Fruit fly (Drosophila melanogaster) whole organism, embryonic: ENCODE measurements around the gene Bem46.
A peak's percentile ranks its signal among the peaks of the same experiment; 100 is the strongest.

Experiments used
- CG10209 ChIP-seq: fragments of 200-800 bp; sonication (Bioruptor generic); optimal IDR thresholded peaks from 3 replicates; lab custom pipeline; 2017; ENCODE audit warnings: missing biosample characterization, mild to moderate bottlenecking, missing genetic modification characterization, missing genetic modification reagents
- CG10274 ChIP-seq: fragments of 200-800 bp; sonication (Bioruptor generic); optimal IDR thresholded peaks from 3 replicates; lab custom pipeline; 2017; ENCODE audit warnings: missing biosample characterization, mild to moderate bottlenecking, missing genetic modification characterization
- CG10979 ChIP-seq: fragments of 200-800 bp; sonication (Bioruptor generic); optimal IDR thresholded peaks from 2 replicates; lab custom pipeline; 2018; ENCODE audit warnings: missing biosample characterization, mild to moderate bottlenecking, missing genetic modification characterization, moderate library complexity
- CG12104 ChIP-seq: fragments of 200-800 bp; sonication (Bioruptor generic); optimal IDR thresholded peaks from 3 replicates; lab custom pipeline; 2016; ENCODE audit warnings: missing biosample characterization, missing genetic modification characterization
- CG12391 ChIP-seq: fragments of 200-800 bp; sonication (Bioruptor generic); optimal IDR thresholded peaks from 3 replicates; lab custom pipeline; 2018; ENCODE audit warnings: missing biosample characterization, mild to moderate bottlenecking, missing genetic modification characterization, moderate library complexity
- CG13894 ChIP-seq: fragments of 200-800 bp; sonication (Bioruptor generic); optimal IDR thresholded peaks from 3 replicates; lab custom pipeline; 2018; ENCODE audit warnings: missing biosample characterization, mild to moderate bottlenecking, missing genetic modification characterization, moderate library complexity
- CG1529 ChIP-seq: fragments of 200-800 bp; sonication (Bioruptor generic); optimal IDR thresholded peaks from 3 replicates; lab custom pipeline; 2018; ENCODE audit warnings: missing biosample characterization, missing genetic modification characterization
- CG17802 ChIP-seq: fragments of 200-800 bp; sonication (Bioruptor generic); optimal IDR thresholded peaks from 2 replicates; lab custom pipeline; 2018; ENCODE audit warnings: missing biosample characterization, mild to moderate bottlenecking, missing genetic modification characterization, moderate library complexity
- CG30403 ChIP-seq: fragments of 200-800 bp; sonication (Bioruptor generic); optimal IDR thresholded peaks from 3 replicates; lab custom pipeline; 2016; ENCODE audit warnings: missing biosample characterization, missing genetic modification characterization
- CG4404 ChIP-seq: fragments of 200-800 bp; sonication (Bioruptor generic); IDR thresholded peaks from 2 replicates; pipeline ENCODE4 v1.3.6; 2022; ENCODE audit warnings: missing biosample characterization, missing genetic modification characterization
- CG4424 ChIP-seq: fragments of 200-800 bp; sonication (Bioruptor generic); optimal IDR thresholded peaks from 3 replicates; lab custom pipeline; 2016; ENCODE audit warnings: missing biosample characterization, missing genetic modification characterization
- CG4820 ChIP-seq: fragments of 200-800 bp; sonication (Bioruptor generic); optimal IDR thresholded peaks from 3 replicates; lab custom pipeline; 2016; ENCODE audit warnings: missing biosample characterization, missing genetic modification characterization
- CG6765 ChIP-seq: fragments of 200-800 bp; sonication (Bioruptor generic); optimal IDR thresholded peaks from 3 replicates; lab custom pipeline; 2017; ENCODE audit warnings: missing biosample characterization, mild to moderate bottlenecking, missing genetic modification characterization
- CG8478 ChIP-seq: fragments of >200 bp; optimal IDR thresholded peaks from 2 replicates; lab custom pipeline; 2018
- CoRest ChIP-seq: fragments of 200-800 bp; sonication (Bioruptor generic); optimal IDR thresholded peaks from 3 replicates; lab custom pipeline; 2018; ENCODE audit warnings: missing biosample characterization, mild to moderate bottlenecking, missing genetic modification characterization, moderate library complexity
- D19B ChIP-seq: fragments of 200-800 bp; sonication (Bioruptor generic); optimal IDR thresholded peaks from 2 replicates; lab custom pipeline; 2017; ENCODE audit warnings: missing biosample characterization, mild to moderate bottlenecking, missing genetic modification characterization
- Fer3 ChIP-seq: fragments of 200-800 bp; sonication (Bioruptor generic); optimal IDR thresholded peaks from 2 replicates; lab custom pipeline; 2018; ENCODE audit warnings: missing biosample characterization, mild to moderate bottlenecking, missing genetic modification characterization, moderate library complexity
- H15 ChIP-seq: fragments of 200-800 bp; sonication (Bioruptor generic); IDR thresholded peaks from 3 replicates; pipeline ENCODE4 v1.3.6; 2022; ENCODE audit warnings: missing biosample characterization, missing genetic modification characterization
- HLHmδ ChIP-seq: fragments of 200-800 bp; sonication (Bioruptor generic); optimal IDR thresholded peaks from 2 replicates; lab custom pipeline; 2018; ENCODE audit warnings: missing biosample characterization, mild to moderate bottlenecking, missing genetic modification characterization, moderate library complexity
- Hsf ChIP-seq: fragments of 200-800 bp; sonication (Bioruptor generic); optimal IDR thresholded peaks from 3 replicates; lab custom pipeline; 2016; ENCODE audit warnings: missing biosample characterization, missing genetic modification characterization
- Med ChIP-seq: fragments of 200-800 bp; sonication (Bioruptor generic); peaks from one replicate; lab custom pipeline; 2016; ENCODE audit warnings: missing biosample characterization, missing genetic modification characterization, mild to moderate bottlenecking, inconsistent platforms, moderate library complexity
- Mrtf ChIP-seq: fragments of 200-800 bp; sonication (Bioruptor generic); IDR thresholded peaks from 3 replicates; pipeline ENCODE4 v1.3.6; 2022; ENCODE audit warnings: missing biosample characterization, missing genetic modification characterization
- Ptx1 ChIP-seq: fragments of 200-800 bp; sonication (Bioruptor generic); IDR thresholded peaks from 2 replicates; pipeline ENCODE4 v1.3.6; 2022; ENCODE audit warnings: missing biosample characterization, missing genetic modification characterization
- Rx ChIP-seq: fragments of 200-800 bp; sonication (Bioruptor generic); IDR thresholded peaks from 2 replicates; pipeline ENCODE4 v1.3.6; 2022; ENCODE audit warnings: missing biosample characterization, missing genetic modification characterization
- Scr ChIP-seq: fragments of 200-800 bp; sonication (Bioruptor generic); IDR thresholded peaks from 2 replicates; pipeline ENCODE4 v1.3.6; 2022; ENCODE audit warnings: missing biosample characterization, missing genetic modification characterization; ENCODE audit not compliant: partially characterized antibody
- Sox102F ChIP-seq: fragments of 200-800 bp; sonication (Bioruptor generic); optimal IDR thresholded peaks from 2 replicates; lab custom pipeline; 2018; ENCODE audit warnings: missing biosample characterization, mild to moderate bottlenecking, missing genetic modification characterization, moderate library complexity
- Ssrp ChIP-seq: fragments of 200-800 bp; sonication (Bioruptor generic); optimal IDR thresholded peaks from 2 replicates; lab custom pipeline; 2018; ENCODE audit warnings: missing biosample characterization, mild to moderate bottlenecking, missing genetic modification characterization, moderate library complexity
- Tbp ChIP-seq: fragments of >200 bp; optimal IDR thresholded peaks from 2 replicates; lab custom pipeline; 2018; ENCODE audit warnings: missing biosample characterization, missing genetic modification characterization
- Xbp1 ChIP-seq: fragments of 200-800 bp; sonication (Bioruptor generic); optimal IDR thresholded peaks from 3 replicates; lab custom pipeline; 2016; ENCODE audit warnings: missing biosample characterization, mild to moderate bottlenecking, missing genetic modification characterization
- Xrp1 ChIP-seq: fragments of 200-800 bp; sonication (Bioruptor generic); IDR thresholded peaks from 2 replicates; pipeline ENCODE4 v1.3.6; 2022; ENCODE audit warnings: missing biosample characterization, missing genetic modification characterization
- abd-A ChIP-seq: fragments of 200-800 bp; sonication (Bioruptor generic); optimal IDR thresholded peaks from 3 replicates; lab custom pipeline; 2019; ENCODE audit warnings: missing biosample characterization, mild to moderate bottlenecking, missing genetic modification characterization, moderate library complexity
- ara ChIP-seq: fragments of 200-800 bp; sonication (Bioruptor generic); IDR thresholded peaks from 2 replicates; pipeline ENCODE4 v1.3.6; 2022; ENCODE audit warnings: missing biosample characterization, missing genetic modification characterization
- ase ChIP-seq: fragments of 200-800 bp; sonication (Bioruptor generic); IDR thresholded peaks from 3 replicates; pipeline ENCODE4 v1.3.6; 2022; ENCODE audit warnings: missing biosample characterization, missing genetic modification characterization
- bcd ChIP-seq: fragments of 200-800 bp; sonication (Bioruptor generic); optimal IDR thresholded peaks from 2 replicates; lab custom pipeline; 2017; ENCODE audit warnings: missing biosample characterization, mild to moderate bottlenecking, missing genetic modification characterization
- bsh ChIP-seq, 2 experiments: fragments of 200-800 bp; sonication (Bioruptor generic); optimal IDR thresholded peaks; 2 replicates each; lab custom pipeline; 2017 to 2018; ENCODE audit warnings: mild to moderate bottlenecking in 2 of 2, missing biosample characterization in 2 of 2, missing genetic modification characterization in 2 of 2, moderate library complexity in 1 of 2
- dysf ChIP-seq: fragments of 200-800 bp; sonication (Bioruptor generic); IDR thresholded peaks from 3 replicates; pipeline ENCODE4 v1.3.6; 2022; ENCODE audit warnings: missing biosample characterization, missing genetic modification characterization
- emc ChIP-seq: fragments of 200-800 bp; sonication (Bioruptor generic); optimal IDR thresholded peaks from 2 replicates; lab custom pipeline; 2016; ENCODE audit warnings: missing biosample characterization, missing genetic modification characterization
- ems ChIP-seq: fragments of 200-800 bp; sonication (Bioruptor generic); optimal IDR thresholded peaks from 3 replicates; lab custom pipeline; 2016; ENCODE audit warnings: missing biosample characterization, missing genetic modification characterization
- ind ChIP-seq: fragments of 200-800 bp; sonication (Bioruptor generic); optimal IDR thresholded peaks from 3 replicates; lab custom pipeline; 2016; ENCODE audit warnings: missing biosample characterization, missing genetic modification characterization
- lab ChIP-seq: fragments of 200-800 bp; sonication (Bioruptor generic); optimal IDR thresholded peaks from 3 replicates; lab custom pipeline; 2017; ENCODE audit warnings: missing biosample characterization, missing genetic modification characterization, mild to moderate bottlenecking, moderate library complexity, missing genetic modification reagents
- lola ChIP-seq, 3 experiments: fragments of >200 bp in 2 of 3; fragments of 200-800 bp in 1 of 3; sonication (Bioruptor generic) in 1 of 3; optimal IDR thresholded peaks; 2 replicates each; lab custom pipeline; 2017 to 2019; ENCODE audit warnings: missing biosample characterization in 3 of 3, missing genetic modification characterization in 3 of 3, mild to moderate bottlenecking in 1 of 3, moderate library complexity in 1 of 3
- pita ChIP-seq: fragments of 200-800 bp; sonication (Bioruptor generic); optimal IDR thresholded peaks from 2 replicates; lab custom pipeline; 2017; ENCODE audit warnings: missing biosample characterization, mild to moderate bottlenecking, missing genetic modification characterization
- ranshi ChIP-seq: fragments of 200-800 bp; sonication (Bioruptor generic); IDR thresholded peaks from 2 replicates; pipeline ENCODE4 v1.3.6; 2022; ENCODE audit warnings: missing biosample characterization, missing genetic modification characterization
- repo ChIP-seq: fragments of 200-800 bp; sonication (Bioruptor generic); optimal IDR thresholded peaks from 2 replicates; lab custom pipeline; 2016; ENCODE audit warnings: missing biosample characterization, missing genetic modification characterization
- row ChIP-seq: fragments of 200-800 bp; sonication (Bioruptor generic); IDR thresholded peaks from 3 replicates; pipeline ENCODE4 v1.3.6; 2022; ENCODE audit warnings: missing biosample characterization, missing genetic modification characterization
- sens ChIP-seq: fragments of 200-800 bp; sonication (Bioruptor generic); peaks from one replicate; lab custom pipeline; 2016; ENCODE audit warnings: missing biosample characterization, missing genetic modification characterization
- sob ChIP-seq: fragments of 200-800 bp; sonication (Bioruptor generic); IDR thresholded peaks from 2 replicates; pipeline ENCODE4 v1.3.6; 2022; ENCODE audit warnings: missing biosample characterization, missing genetic modification characterization
- stwl ChIP-seq: fragments of 200-800 bp; sonication (Bioruptor generic); optimal IDR thresholded peaks from 3 replicates; lab custom pipeline; 2018; ENCODE audit warnings: missing biosample characterization, mild to moderate bottlenecking, missing genetic modification characterization, moderate library complexity
- sug ChIP-seq: fragments of 200-800 bp; optimal IDR thresholded peaks from 2 replicates; lab custom pipeline; 2019; ENCODE audit warnings: missing biosample characterization, mild to moderate bottlenecking, missing genetic modification characterization, moderate library complexity
- tin ChIP-seq: fragments of 200-800 bp; sonication (Bioruptor generic); optimal IDR thresholded peaks from 3 replicates; lab custom pipeline; 2016; ENCODE audit warnings: missing biosample characterization, missing genetic modification characterization
- trem ChIP-seq: fragments of 200-800 bp; optimal IDR thresholded peaks from 3 replicates; lab custom pipeline; 2019; ENCODE audit warnings: missing biosample characterization, mild to moderate bottlenecking, missing genetic modification characterization, moderate library complexity
- vvl ChIP-seq: fragments of 200-800 bp; sonication (Bioruptor generic); IDR thresholded peaks from 2 replicates; pipeline ENCODE4 v1.3.6; 2022; ENCODE audit warnings: missing biosample characterization, missing genetic modification characterization

The Bem46 gene

DNA sequence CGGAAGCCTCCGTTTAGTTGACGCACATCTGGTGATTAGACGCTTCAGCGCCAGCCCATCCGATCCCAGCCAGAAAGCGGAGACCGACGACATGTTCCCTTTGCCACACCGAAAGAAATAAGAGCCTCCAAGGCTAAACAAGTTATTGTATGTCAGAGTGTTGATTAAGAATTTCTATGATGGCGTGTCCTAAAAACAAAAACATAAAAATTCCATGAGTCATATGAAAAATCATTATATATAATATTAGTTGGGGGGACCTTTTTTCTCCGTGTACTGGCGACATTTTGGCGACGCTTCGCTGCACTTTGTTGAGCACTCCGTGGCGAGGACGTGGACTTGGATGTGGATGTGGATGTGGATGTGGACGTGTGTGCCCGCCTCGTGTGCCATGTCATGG is 24.9 kb downstream of the Bem46 start (continued):
- TF ChIP-seq dysf (GFP tag; lab: Robert Waterston, UW) (peak; percentile 59; the same call in 2 of the 3 replicates), Rx (GFP tag; lab: Robert Waterston, UW) (no peak), Ptx1 (GFP tag; lab: Robert Waterston, UW) (peak; percentile 33; the same call in 1 of the 2 replicates), H15 (0 out of 3 replicates have a peak, but pooled peaks have one; percentile 42), bcd (GFP tag; lab: Kevin White, UChicago) (peak; percentile 29), sug (tag; lab: Kevin White, UChicago) (no peak), Tbp (GFP tag; lab: Kevin White, UChicago) (no peak), CG13894 (tag; lab: Kevin White, UChicago) (no peak), ranshi (GFP tag; lab: Robert Waterston, UW) (peak; percentile 35; the same call in 1 of the 2 replicates), ara (peak; percentile 48), tin (GFP tag; lab: Kevin White, UChicago) (peak; percentile 34), CG6765 (GFP tag; lab: Kevin White, UChicago) (no peak), bsh (GFP tag; optimal IDR thresholded peaks at IDR 0.05; lab: Kevin White, UChicago) (peak in 1 of 2 experiments; percentile 56), CG4424 (GFP tag; lab: Kevin White, UChicago) (peak; percentile 27), CG10979 (tag; lab: Kevin White, UChicago) (peak; percentile 57), Sox102F (GFP tag; lab: Kevin White, UChicago) (peak; percentile 64), row (GFP tag; lab: Robert Waterston, UW) (peak; percentile 51; the same call in 2 of the 3 replicates), CG8478 (lab: Kevin White, UChicago) (no peak), Fer3 (tag; lab: Kevin White, UChicago) (peak; percentile 7), Ssrp (peak; percentile 35), emc (no peak), vvl (GFP tag; lab: Robert Waterston, UW) (peak; percentile 56; the same call in 1 of the 2 replicates), ems (GFP tag; lab: Kevin White, UChicago) (no peak), Xrp1 (peak; percentile 58; the same call in 1 of the 2 replicates), CG4820 (GFP tag; lab: Kevin White, UChicago) (peak; percentile 4), Mrtf (GFP tag; lab: Robert Waterston, UW) (0 out of 3 replicates have a peak, but pooled peaks have one; percentile 24), CG30403 (GFP tag; lab: Kevin White, UChicago) (no peak), ind (GFP tag; lab: Kevin White, UChicago) (peak; percentile 29), CG17802 (tag; lab: Kevin White, UChicago) (no peak), lola (GFP tag; optimal IDR thresholded peaks at IDR 0.05; lab: Kevin White, UChicago) (peak in 1 of 3 experiments; percentile 42), lab (no peak), CG1529 (GFP tag; lab: Kevin White, UChicago) (peak; percentile 6), CG12391 (tag; lab: Kevin White, UChicago) (peak; percentile 18), Xbp1 (GFP tag; lab: Kevin White, UChicago) (peak; percentile 42), pita (GFP tag; lab: Kevin White, UChicago) (no peak), sob (GFP tag; lab: Robert Waterston, UW) (peak; percentile 35; the same call in 1 of the 2 replicates), CoRest (tag; lab: Kevin White, UChicago) (peak; percentile 7), CG4404 (0 out of 2 replicates have a peak, but pooled peaks have one; percentile 37), ase (GFP tag; lab: Robert Waterston, UW) (no peak)

DNA sequence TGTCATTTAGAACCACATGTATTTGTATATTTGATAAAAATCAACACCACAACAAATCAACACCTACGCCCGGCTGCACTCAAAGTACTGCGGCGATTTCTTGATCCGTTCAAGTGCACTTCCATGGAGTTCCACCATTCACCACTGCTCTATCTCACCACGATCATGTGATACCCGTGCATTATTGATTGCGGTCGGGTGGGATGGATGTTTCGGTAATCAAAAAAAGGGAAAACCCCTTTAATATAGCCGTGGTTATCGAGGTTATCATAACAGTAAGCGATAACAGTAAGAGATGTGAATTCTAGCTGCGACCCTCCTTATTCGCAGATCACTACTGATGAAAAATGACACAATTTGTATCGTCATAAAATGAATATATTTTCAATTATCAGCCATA is 30.3 kb downstream of the Bem46 start, which contains the start of the genes CG17224 and CG17264:
Gene CG17224, minus strand, starts transcription at position 97 of the 400 bp plus-strand sequence.
Gene CG17264, plus strand, starts transcription at position 297 of the 400 bp plus-strand sequence.
- TF ChIP-seq D19B (GFP tag; lab: Kevin White, UChicago) (no peak), CG10274 (GFP tag; lab: Kevin White, UChicago) (no peak), abd-A (no peak), sob (GFP tag; lab: Robert Waterston, UW) (no peak), HLHmδ (peak; percentile 52), stwl (tag; lab: Kevin White, UChicago) (peak; percentile 37), trem (tag; lab: Kevin White, UChicago) (peak; percentile 20), sens (GFP tag; lab: Kevin White, UChicago) (peak; percentile 73), Scr (no peak), CG12104 (GFP tag; lab: Kevin White, UChicago) (no peak), CG10209 (no peak), Hsf (GFP tag; lab: Kevin White, UChicago) (no peak), Med (peak; percentile 3), repo (GFP tag; lab: Kevin White, UChicago) (no peak)
